Fruit fly (Drosophila melanogaster) whole organism: ENCODE measurements around the gene CG33230.

ENCODE experiments used
- CG8478 ChIP-seq: fragments of >200 bp; optimal IDR thresholded peaks from 2 replicates; lab custom pipeline; 2018; ENCODE audit warnings: inconsistent platforms
- Dll ChIP-seq: fragments of >200 bp; optimal IDR thresholded peaks from 2 replicates; lab custom pipeline; 2017
- EcR ChIP-seq, 2 experiments: fragments of >200 bp; optimal IDR thresholded peaks; 2 replicates each; lab custom pipeline; 2017; ENCODE audit warnings: missing biosample characterization in 2 of 2, missing genetic modification characterization in 2 of 2, missing genetic modification reagents in 2 of 2
- pan ChIP-seq: fragments of >200 bp; optimal IDR thresholded peaks from 2 replicates; lab custom pipeline; 2017
- psq ChIP-seq: fragments of >200 bp; optimal IDR thresholded peaks from 2 replicates; lab custom pipeline; 2017
- usp ChIP-seq: fragments of >200 bp; optimal IDR thresholded peaks from 2 replicates; lab custom pipeline; 2017; ENCODE audit warnings: missing biosample characterization, missing genetic modification characterization, mixed read lengths

CG33230 gene

DNA sequence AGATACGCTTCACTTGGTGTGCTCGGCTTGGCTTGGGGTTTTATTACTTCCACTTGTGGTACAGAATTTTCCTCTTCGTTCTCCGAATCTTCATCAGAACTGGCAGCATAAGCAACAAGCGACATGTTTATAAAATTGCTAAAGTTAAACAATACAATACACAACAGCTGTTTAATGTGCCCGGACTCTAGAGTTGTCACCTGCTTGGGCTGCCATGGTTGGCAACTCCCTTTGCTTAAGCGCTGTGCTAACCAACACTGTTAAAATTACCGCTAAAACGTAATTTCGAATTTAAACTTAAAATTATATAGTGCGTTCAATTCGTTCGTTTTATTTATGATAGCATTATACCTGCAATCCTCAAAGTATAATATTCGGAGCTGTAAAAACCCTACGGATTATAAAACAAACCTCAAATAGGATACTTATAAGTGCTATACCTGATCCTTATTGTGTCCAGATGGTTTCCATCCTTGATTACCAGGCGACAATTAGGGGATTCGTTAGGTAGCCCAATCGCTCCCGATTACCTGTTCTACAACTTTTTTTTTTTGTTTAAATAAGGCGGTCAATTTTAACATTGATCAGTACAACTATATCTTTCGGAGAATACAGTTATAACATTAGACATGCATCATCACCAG is 29.2 kb downstream of the CG33230 start, which contains the start of the genes CG17249 and Bro:
CG17249 (minus strand) TSS at position 189 of the 644 bp plus-strand sequence.
Bro (plus strand) TSS at position 594 of the 644 bp plus-strand sequence.
- TF ChIP-seq pan (lab: Kevin White, UChicago) (no peak), psq (no peak), CG8478 (lab: Kevin White, UChicago) (no peak), usp (GFP tag; lab: Kevin White, UChicago) (no peak), Dll (lab: Kevin White, UChicago) (no peak), EcR (GFP tag; optimal IDR thresholded peaks at IDR 0.05; lab: Kevin White, UChicago) (no peak)

DNA sequence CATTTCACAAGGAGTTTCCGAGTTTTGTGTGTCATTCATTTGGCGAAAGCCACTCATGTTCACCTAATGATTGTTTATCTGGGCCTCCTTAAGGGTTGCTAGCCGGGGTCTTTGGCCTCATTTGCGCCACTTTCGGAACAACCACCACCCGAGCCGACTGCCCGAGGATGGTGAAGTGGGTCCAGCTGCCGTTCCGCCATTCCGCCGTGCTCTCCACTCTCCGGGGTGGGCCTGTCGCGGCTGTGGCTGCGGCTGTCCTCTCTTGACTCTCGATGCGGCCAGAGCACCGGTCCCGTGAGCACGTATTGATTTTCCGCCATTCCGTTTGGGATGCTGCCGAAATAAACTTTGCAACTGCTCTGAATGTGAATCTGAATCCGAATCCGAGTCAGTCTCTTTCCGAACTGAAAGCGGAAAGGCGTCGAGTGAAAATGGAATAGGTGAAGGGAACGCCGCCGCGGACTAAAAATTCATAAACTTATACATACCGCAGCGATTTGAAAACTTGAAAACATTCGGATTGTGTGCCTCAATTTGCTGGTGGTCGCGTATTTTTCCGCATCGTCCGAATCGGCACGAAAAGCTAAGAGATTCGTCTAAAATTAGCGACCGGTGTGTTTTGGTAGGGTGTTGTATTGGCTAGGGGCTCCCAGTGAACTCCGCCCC is 30.6 kb downstream of the CG33230 start, which contains the start of gene CG13920:
CG13920 (plus strand) TSS at position 255 of the 666 bp plus-strand sequence.
- TF ChIP-seq psq (no peak), EcR (GFP tag; optimal IDR thresholded peaks at IDR 0.05; lab: Kevin White, UChicago) (no peak), pan (lab: Kevin White, UChicago) (no peak), CG8478 (lab: Kevin White, UChicago) (no peak), Dll (lab: Kevin White, UChicago) (no peak), usp (GFP tag; lab: Kevin White, UChicago) (no peak)

DNA sequence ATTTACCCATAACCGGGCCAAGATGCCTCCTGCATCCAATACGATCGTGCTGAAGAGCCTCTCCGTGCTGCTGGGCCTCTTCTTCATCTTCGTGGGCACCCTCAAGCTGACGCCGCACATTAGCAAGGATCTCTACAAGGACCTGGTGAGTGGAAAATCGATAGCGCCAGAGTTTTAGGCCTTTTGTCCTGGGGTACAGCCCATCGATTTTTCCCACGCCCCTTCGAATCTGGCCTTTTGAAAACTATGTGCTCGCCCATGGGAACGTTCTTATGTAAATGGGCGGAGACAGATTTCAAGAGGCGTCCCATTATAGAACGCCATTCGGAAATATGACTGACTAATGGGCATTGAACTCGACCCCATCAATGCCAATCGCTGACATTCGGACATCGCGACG is 31.1 kb downstream of the CG33230 start:
- TF ChIP-seq CG8478 (lab: Kevin White, UChicago), result no peak
- no peak for TF ChIP-seq usp (GFP tag; lab: Kevin White, UChicago)
- TF ChIP-seq EcR (GFP tag; optimal IDR thresholded peaks at IDR 0.05; lab: Kevin White, UChicago), result no peak
- TF ChIP-seq pan (lab: Kevin White, UChicago), result no peak
- TF ChIP-seq Dll (lab: Kevin White, UChicago), result no peak
- TF ChIP-seq psq, result no peak

DNA sequence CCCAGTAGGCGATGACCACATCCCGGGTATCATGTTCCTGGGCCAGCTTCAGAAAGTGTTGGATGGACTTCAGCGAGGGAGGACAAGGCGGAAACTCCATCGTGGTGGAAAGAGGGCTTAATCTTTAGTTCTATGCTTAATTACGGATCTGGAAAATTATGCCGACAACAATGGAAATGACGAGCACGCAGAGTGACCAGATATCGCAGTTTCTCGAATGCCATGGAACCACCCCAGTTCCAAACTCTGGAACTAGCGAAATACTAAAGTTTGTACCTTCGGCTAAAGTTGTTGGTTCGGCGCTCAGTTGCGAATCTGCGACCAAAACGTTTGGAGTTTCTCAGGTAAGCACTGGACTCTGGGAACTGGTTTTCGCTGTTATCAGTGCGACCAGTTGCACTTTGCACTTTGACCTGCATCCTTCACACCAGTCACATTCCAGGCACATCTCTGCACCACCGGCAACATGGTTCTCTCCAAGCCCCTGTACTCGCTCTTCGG is 34.5 kb downstream of the CG33230 start, which contains the start of the genes CG7970 and Vta1:
CG7970 (plus strand) TSS at position 51 of the 501 bp plus-strand sequence.
Vta1 (minus strand) TSS at position 201 of the 501 bp plus-strand sequence.
- TF ChIP-seq pan (lab: Kevin White, UChicago), result no peak
- no peak for TF ChIP-seq Dll (lab: Kevin White, UChicago)
- TF ChIP-seq CG8478 (lab: Kevin White, UChicago), result no peak
- no peak for TF ChIP-seq psq
- TF ChIP-seq EcR (GFP tag; optimal IDR thresholded peaks at IDR 0.05; lab: Kevin White, UChicago), result no peak
- no peak for TF ChIP-seq usp (GFP tag; lab: Kevin White, UChicago)

DNA sequence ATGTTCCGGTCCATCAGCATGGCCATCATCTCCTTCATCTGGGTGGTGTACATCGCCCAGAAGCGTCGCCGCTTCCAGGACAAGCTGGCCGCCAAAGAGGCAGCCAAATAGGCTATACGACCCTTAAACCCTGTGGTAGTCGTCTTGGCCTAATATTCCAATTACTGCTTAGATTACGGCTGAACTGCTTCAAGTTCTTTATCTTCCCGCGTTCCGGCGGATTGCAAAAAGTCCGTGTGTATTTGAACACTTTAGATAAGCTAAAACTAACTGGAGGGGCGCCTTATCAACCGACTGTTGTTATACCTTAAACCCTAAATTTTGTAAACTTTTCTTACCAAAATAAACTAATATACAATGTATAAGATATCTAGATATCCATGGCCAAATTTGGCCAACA is 35.5 kb downstream of the CG33230 start:
- no peak for TF ChIP-seq usp (GFP tag; lab: Kevin White, UChicago)
- no peak for TF ChIP-seq psq
- TF ChIP-seq Dll (lab: Kevin White, UChicago), result no peak
- TF ChIP-seq EcR (GFP tag; optimal IDR thresholded peaks at IDR 0.05; lab: Kevin White, UChicago), result no peak
- TF ChIP-seq CG8478 (lab: Kevin White, UChicago), result no peak
- no peak for TF ChIP-seq pan (lab: Kevin White, UChicago)

DNA sequence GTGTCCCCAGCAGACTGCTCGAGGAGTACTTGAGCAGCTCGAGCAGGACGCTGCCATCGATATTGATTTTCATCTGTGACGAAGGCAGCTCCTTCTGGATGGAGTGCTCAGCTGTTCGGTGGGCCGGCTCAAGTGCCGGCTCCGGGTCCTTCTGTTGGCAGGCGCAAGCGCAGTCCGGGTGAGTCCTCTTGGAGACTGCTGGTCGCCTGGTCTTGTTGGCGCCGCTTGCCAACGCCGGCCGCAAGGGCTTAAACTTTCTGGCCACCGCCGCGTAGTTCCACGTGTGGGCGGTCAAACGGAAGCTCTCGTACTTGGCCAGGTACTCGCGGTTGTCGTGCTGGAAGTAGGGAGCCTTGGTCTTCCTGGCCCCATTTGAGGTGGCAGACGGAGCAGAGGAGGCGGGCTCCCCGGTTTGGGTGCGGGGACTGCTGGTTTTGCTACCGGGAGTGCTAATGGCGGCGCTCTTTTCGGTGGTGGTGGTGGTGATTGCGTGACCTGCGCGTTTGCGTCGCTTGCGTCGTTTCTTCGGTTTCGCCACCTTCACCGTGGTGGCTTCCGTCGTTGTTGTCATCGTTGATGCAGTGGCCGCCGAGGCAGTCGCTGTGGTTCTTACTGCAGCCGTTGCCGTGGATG is 43.6 kb downstream of the CG33230 start:
- TF ChIP-seq psq (no peak), CG8478 (lab: Kevin White, UChicago) (no peak), Dll (lab: Kevin White, UChicago) (no peak), EcR (GFP tag; optimal IDR thresholded peaks at IDR 0.05; lab: Kevin White, UChicago) (no peak), pan (lab: Kevin White, UChicago) (no peak), usp (GFP tag; lab: Kevin White, UChicago) (no peak)

DNA sequence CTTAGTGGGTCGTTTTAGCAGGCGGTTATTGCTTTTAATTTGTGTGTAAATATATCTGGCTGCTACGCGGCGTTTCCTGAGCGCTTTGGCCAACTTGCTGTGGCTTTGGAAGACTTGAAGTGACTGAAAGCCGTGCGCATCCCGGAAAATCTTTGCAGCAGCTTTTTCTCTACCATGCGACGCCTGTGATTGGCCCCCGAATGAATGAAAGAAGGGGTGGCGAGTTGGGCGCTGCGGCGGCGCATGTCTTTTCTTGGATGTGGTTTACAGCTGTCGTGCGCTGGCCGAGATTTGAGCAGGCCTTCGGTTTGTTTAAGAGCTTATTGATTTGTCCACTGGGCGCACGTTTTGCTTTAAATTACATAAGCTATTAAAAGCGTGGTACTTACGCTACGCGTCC is 45.3 kb downstream of the CG33230 start:
- TF ChIP-seq usp (GFP tag; lab: Kevin White, UChicago) (no peak), EcR (GFP tag; optimal IDR thresholded peaks at IDR 0.05; lab: Kevin White, UChicago) (no peak), pan (lab: Kevin White, UChicago) (no peak), Dll (lab: Kevin White, UChicago) (no peak), CG8478 (lab: Kevin White, UChicago) (no peak), psq (no peak)

DNA sequence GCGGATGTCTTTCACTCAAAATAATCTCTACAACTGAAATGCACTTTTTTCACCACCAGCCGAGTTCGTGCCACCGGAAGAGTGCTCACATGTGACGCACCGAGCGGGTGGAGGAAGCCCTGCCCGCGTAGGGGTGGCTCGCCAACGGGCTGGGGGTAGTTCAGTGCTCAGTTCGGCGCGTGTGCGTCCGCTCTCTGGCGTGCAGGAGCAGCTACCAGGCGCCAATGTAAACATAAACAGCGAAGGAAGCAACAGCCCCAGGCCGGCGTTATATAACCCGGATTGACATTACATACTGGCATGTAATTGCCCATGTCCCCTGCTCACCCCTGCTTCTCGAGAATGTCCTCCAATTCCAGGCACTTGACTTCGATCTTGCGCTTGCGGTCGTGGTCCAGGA is 46.0 kb downstream of the CG33230 start:
- TF ChIP-seq usp (GFP tag; lab: Kevin White, UChicago) (no peak), pan (lab: Kevin White, UChicago) (no peak), CG8478 (lab: Kevin White, UChicago) (no peak), EcR (GFP tag; optimal IDR thresholded peaks at IDR 0.05; lab: Kevin White, UChicago) (no peak), Dll (lab: Kevin White, UChicago) (no peak)

DNA sequence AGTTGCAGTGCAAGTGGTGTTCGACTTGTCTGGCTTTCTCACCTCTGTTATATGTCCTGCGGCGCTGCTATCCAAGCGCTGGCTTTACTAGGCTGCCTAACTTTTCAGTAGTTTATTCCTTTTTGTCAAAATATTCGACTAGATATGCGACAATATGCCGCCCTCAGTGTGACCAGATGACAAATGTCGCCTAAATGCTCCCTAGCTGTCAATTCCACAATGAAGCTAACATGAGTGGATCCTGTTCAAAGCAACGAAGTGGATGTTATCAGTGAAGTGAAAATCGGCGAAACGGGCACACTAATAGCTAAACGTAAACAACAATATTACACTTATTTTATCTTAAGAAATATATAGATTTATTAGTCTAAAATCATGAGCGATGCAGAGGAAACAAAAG is 46.7 kb downstream of the CG33230 start, which contains the start of the genes Srrm234 and CG7974:
Srrm234 (minus strand) TSS at position 189 of the 400 bp plus-strand sequence.
CG7974 (plus strand) TSS at position 263 of the 400 bp plus-strand sequence.
- TF ChIP-seq CG8478 (lab: Kevin White, UChicago) (no peak), usp (GFP tag; lab: Kevin White, UChicago) (no peak)

DNA sequence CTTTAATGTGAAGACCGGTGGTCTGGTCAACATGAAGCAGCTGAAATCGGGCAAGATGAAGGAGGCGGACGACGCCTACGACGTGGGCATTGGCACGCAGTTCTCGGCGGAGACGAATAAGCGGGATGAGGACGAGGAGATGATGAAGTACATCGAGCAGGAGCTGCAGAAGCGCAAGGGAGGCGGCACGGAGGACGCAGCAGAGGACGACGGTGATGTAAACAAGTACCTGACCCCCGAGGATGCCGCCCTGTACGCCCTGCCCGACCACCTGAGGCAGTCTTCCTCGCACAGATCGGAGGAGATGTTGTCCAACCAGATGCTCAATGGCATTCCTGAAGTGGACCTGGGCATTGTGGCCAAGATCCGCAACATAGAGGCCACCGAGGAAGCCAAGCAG is 47.3 kb downstream of the CG33230 start:
- TF ChIP-seq psq (no peak), pan (lab: Kevin White, UChicago) (no peak), usp (GFP tag; lab: Kevin White, UChicago) (no peak), CG8478 (lab: Kevin White, UChicago) (no peak), EcR (GFP tag; optimal IDR thresholded peaks at IDR 0.05; lab: Kevin White, UChicago) (no peak), Dll (lab: Kevin White, UChicago) (no peak)

DNA sequence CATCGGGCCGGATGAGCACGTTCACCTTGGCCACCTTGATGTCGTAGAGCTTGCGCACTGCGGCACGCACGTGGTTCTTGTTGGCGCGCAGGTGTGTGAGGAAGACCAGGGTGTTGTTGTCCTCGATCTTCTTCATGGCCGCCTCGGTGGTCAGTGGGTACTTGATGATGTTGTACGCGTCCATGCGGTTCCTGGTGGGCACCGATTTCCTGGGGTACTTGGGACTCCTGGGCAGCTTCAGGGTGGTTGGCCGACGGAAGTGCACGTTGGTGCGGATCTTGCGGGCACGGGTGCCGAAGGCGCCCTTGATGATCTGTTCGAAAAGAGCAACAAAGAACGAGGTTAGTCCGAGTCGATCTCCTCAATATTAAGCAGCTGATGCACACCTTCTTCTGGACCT is 49.2 kb downstream of the CG33230 start:
- no peak for TF ChIP-seq usp (GFP tag; lab: Kevin White, UChicago)
- no peak for TF ChIP-seq Dll (lab: Kevin White, UChicago)
- TF ChIP-seq EcR (GFP tag; optimal IDR thresholded peaks at IDR 0.05; lab: Kevin White, UChicago), result no peak
- no peak for TF ChIP-seq pan (lab: Kevin White, UChicago)
- no peak for TF ChIP-seq psq
- TF ChIP-seq CG8478 (lab: Kevin White, UChicago), result no peak
